Worm (Caenorhabditis elegans) whole organism, L1 larva: ENCODE results near the gene D1054.9.

Experiments
- egl-27 ChIP-seq, 2 experiments: fragments of 150-350 bp in 1 of 2; sonication (generic microtip); optimal IDR thresholded peaks; 3 replicates each; lab custom pipeline; 2017 to 2018; ENCODE audit warnings: missing biosample characterization in 2 of 2, missing genetic modification characterization in 2 of 2, missing genetic modification reagents in 2 of 2
- elt-3 ChIP-seq, 6 experiments: fragments of 150-350 bp in 1 of 6; sonication (generic microtip); optimal IDR thresholded peaks; 2 replicates each; lab custom pipeline; 2017 to 2018; ENCODE audit warnings: missing biosample characterization in 6 of 6, missing genetic modification characterization in 6 of 6, inconsistent platforms in 1 of 6
- nhr-28 ChIP-seq: fragments of 150-350 bp; optimal IDR thresholded peaks from 2 replicates; lab custom pipeline; 2014; ENCODE audit warnings: missing biosample characterization, missing genetic modification characterization
- nhr-71 ChIP-seq: sonication (generic microtip); optimal IDR thresholded peaks from 2 replicates; lab custom pipeline; 2016; ENCODE audit warnings: mild to moderate bottlenecking, missing genetic modification characterization, moderate library complexity, missing compliant biosample characterization
- pqm-1 ChIP-seq: sonication (generic microtip); optimal IDR thresholded peaks from 3 replicates; lab custom pipeline; 2017; ENCODE audit warnings: missing biosample characterization, missing genetic modification characterization
- sox-4 ChIP-seq: sonication (generic microtip); optimal IDR thresholded peaks from 2 replicates; lab custom pipeline; 2016; ENCODE audit warnings: missing genetic modification characterization, missing compliant biosample characterization
- sptf-1 ChIP-seq: fragments of 150-350 bp; optimal IDR thresholded peaks from 2 replicates; lab custom pipeline; 2014; ENCODE audit warnings: missing biosample characterization, missing genetic modification characterization
- sup-37 ChIP-seq: fragments of 200-800 bp; sonication (Bioruptor generic); optimal IDR thresholded peaks from 2 replicates; lab custom pipeline; 2018; ENCODE audit warnings: mild to moderate bottlenecking, missing genetic modification characterization, missing compliant biosample characterization
- unc-130 ChIP-seq: fragments of 150-350 bp; optimal IDR thresholded peaks from 2 replicates; lab custom pipeline; 2017; ENCODE audit warnings: missing biosample characterization, missing genetic modification characterization, inconsistent platforms
- zag-1 ChIP-seq: fragments of 150-350 bp; optimal IDR thresholded peaks from 2 replicates; lab custom pipeline; 2014; ENCODE audit warnings: missing biosample characterization, missing genetic modification characterization

ce11 chrV:10768892-10769291, 22.0 kb downstream of the D1054.9 start:
- no peak for TF ChIP-seq sox-4 (tag; lab: Kevin White, UChicago)
- TF ChIP-seq unc-130 (tag; lab: Kevin White, UChicago) = no peak
- no peak for TF ChIP-seq nhr-28
- no peak for TF ChIP-seq nhr-71
- no peak for TF ChIP-seq egl-27 (tag; optimal IDR thresholded peaks at IDR 0.05; lab: Kevin White, UChicago)
- no peak for TF ChIP-seq sup-37 (GFP tag; lab: Kevin White, UChicago)
- TF ChIP-seq pqm-1 (tag; lab: Kevin White, UChicago) = no peak
- TF ChIP-seq zag-1 (tag; lab: Kevin White, UChicago) = no peak
- TF ChIP-seq elt-3 (tag; optimal IDR thresholded peaks at IDR 0.05; lab: Kevin White, UChicago) = no peak
- TF ChIP-seq sptf-1 = no peak
